Fruit fly (Drosophila melanogaster) whole organism, embryonic: ENCODE measurements around the gene Spn88Eb.

Experiments used
- Antp ChIP-seq: fragments of 200-800 bp; sonication (Bioruptor generic); optimal IDR thresholded peaks from 3 replicates; lab custom pipeline; 2016; ENCODE audit warnings: missing biosample characterization, missing genetic modification characterization
- Bgb ChIP-seq: fragments of 200-800 bp; sonication (Bioruptor generic); IDR thresholded peaks from 2 replicates; pipeline ENCODE4 v1.3.6; 2022; ENCODE audit warnings: missing biosample characterization, missing genetic modification characterization; ENCODE audit not compliant: partially characterized antibody
- BtbVII ChIP-seq: fragments of 200-800 bp; sonication (Bioruptor generic); optimal IDR thresholded peaks from 3 replicates; lab custom pipeline; 2017; ENCODE audit warnings: missing biosample characterization, mild to moderate bottlenecking, missing genetic modification characterization
- CG10565 ChIP-seq: fragments of 200-800 bp; sonication (Bioruptor generic); optimal IDR thresholded peaks from 3 replicates; lab custom pipeline; 2016; ENCODE audit warnings: missing biosample characterization, mild to moderate bottlenecking, missing genetic modification characterization
- CG13424 ChIP-seq: fragments of 200-800 bp; sonication (Bioruptor generic); optimal IDR thresholded peaks from 2 replicates; lab custom pipeline; 2019; ENCODE audit warnings: missing biosample characterization, mild to moderate bottlenecking, missing genetic modification characterization, moderate library complexity
- CG13624 ChIP-seq: fragments of 200-800 bp; sonication (Bioruptor generic); optimal IDR thresholded peaks from 2 replicates; lab custom pipeline; 2016; ENCODE audit warnings: missing biosample characterization, missing genetic modification characterization
- CG15011 ChIP-seq: fragments of 200-800 bp; sonication (Bioruptor generic); optimal IDR thresholded peaks from 3 replicates; lab custom pipeline; 2018; ENCODE audit warnings: missing biosample characterization, mild to moderate bottlenecking, missing genetic modification characterization
- CG15479 ChIP-seq: fragments of 200-800 bp; sonication (Bioruptor generic); optimal IDR thresholded peaks from 3 replicates; lab custom pipeline; 2019; ENCODE audit warnings: missing biosample characterization, mild to moderate bottlenecking, missing genetic modification characterization, moderate library complexity
- CG1603 ChIP-seq: fragments of 200-800 bp; sonication (Bioruptor generic); optimal IDR thresholded peaks from 2 replicates; lab custom pipeline; 2019; ENCODE audit warnings: missing biosample characterization, mild to moderate bottlenecking, missing genetic modification characterization, moderate library complexity
- CG18476 ChIP-seq: fragments of 200-800 bp; sonication (Bioruptor generic); optimal IDR thresholded peaks from 2 replicates; lab custom pipeline; 2016; ENCODE audit warnings: missing biosample characterization, mild to moderate bottlenecking, missing genetic modification characterization
- CG2116 ChIP-seq: fragments of 200-800 bp; sonication (Bioruptor generic); optimal IDR thresholded peaks from 3 replicates; lab custom pipeline; 2018; ENCODE audit warnings: missing biosample characterization, mild to moderate bottlenecking, missing genetic modification characterization
- CG2678 ChIP-seq: fragments of 200-800 bp; sonication (Bioruptor generic); optimal IDR thresholded peaks from 3 replicates; lab custom pipeline; 2019; ENCODE audit warnings: missing biosample characterization, mild to moderate bottlenecking, missing genetic modification characterization, moderate library complexity
- CG2889 ChIP-seq: fragments of 200-800 bp; sonication (Bioruptor generic); IDR thresholded peaks from 3 replicates; pipeline ENCODE4 v1.3.6; 2022; ENCODE audit warnings: missing biosample characterization, missing genetic modification characterization
- CG30403 ChIP-seq: fragments of 200-800 bp; sonication (Bioruptor generic); optimal IDR thresholded peaks from 3 replicates; lab custom pipeline; 2016; ENCODE audit warnings: missing biosample characterization, missing genetic modification characterization
- CG3838 ChIP-seq: fragments of 200-800 bp; sonication (Bioruptor generic); optimal IDR thresholded peaks from 3 replicates; lab custom pipeline; 2016; ENCODE audit warnings: missing biosample characterization, missing genetic modification characterization
- CG4424 ChIP-seq: fragments of 200-800 bp; sonication (Bioruptor generic); optimal IDR thresholded peaks from 3 replicates; lab custom pipeline; 2016; ENCODE audit warnings: missing biosample characterization, missing genetic modification characterization
- CG4617 ChIP-seq: fragments of 200-800 bp; sonication (Bioruptor generic); optimal IDR thresholded peaks from 3 replicates; lab custom pipeline; 2016; ENCODE audit warnings: missing biosample characterization, missing genetic modification characterization, borderline replicate concordance
- CG6654 ChIP-seq: fragments of 200-800 bp; sonication (Bioruptor generic); optimal IDR thresholded peaks from 2 replicates; lab custom pipeline; 2017; ENCODE audit warnings: missing biosample characterization, mild to moderate bottlenecking, missing genetic modification characterization
- CG6765 ChIP-seq: fragments of 200-800 bp; sonication (Bioruptor generic); optimal IDR thresholded peaks from 3 replicates; lab custom pipeline; 2017; ENCODE audit warnings: missing biosample characterization, mild to moderate bottlenecking, missing genetic modification characterization
- CG6854 ChIP-seq: fragments of 200-800 bp; sonication (Bioruptor generic); optimal IDR thresholded peaks from 3 replicates; lab custom pipeline; 2017; ENCODE audit warnings: missing biosample characterization, mild to moderate bottlenecking, missing genetic modification characterization
- CG7928 ChIP-seq: fragments of 200-800 bp; sonication (Bioruptor generic); optimal IDR thresholded peaks from 2 replicates; lab custom pipeline; 2017; ENCODE audit warnings: missing biosample characterization, mild to moderate bottlenecking, missing genetic modification characterization
- CG8944 ChIP-seq: fragments of 200-800 bp; sonication (Bioruptor generic); optimal IDR thresholded peaks from 3 replicates; lab custom pipeline; 2016; ENCODE audit warnings: missing biosample characterization, missing genetic modification characterization
- Drgx ChIP-seq: fragments of 200-800 bp; sonication (Bioruptor generic); IDR thresholded peaks from 2 replicates; pipeline ENCODE4 v1.3.6; 2022; ENCODE audit warnings: missing biosample characterization, missing genetic modification characterization
- Elba2 ChIP-seq: fragments of 200-800 bp; sonication (Bioruptor generic); optimal IDR thresholded peaks from 3 replicates; lab custom pipeline; 2016; ENCODE audit warnings: missing biosample characterization, missing genetic modification characterization
- Gug ChIP-seq: fragments of 200-800 bp; sonication (Bioruptor generic); IDR thresholded peaks from 4 replicates; pipeline ENCODE4 v1.3.6; 2022; ENCODE audit warnings: missing biosample characterization, missing genetic modification characterization
- H2.0 ChIP-seq: fragments of 200-800 bp; sonication (Bioruptor generic); IDR thresholded peaks from 2 replicates; pipeline ENCODE4 v1.3.6; 2022; ENCODE audit warnings: missing biosample characterization, missing genetic modification characterization
- Hand ChIP-seq: fragments of 200-800 bp; sonication (Bioruptor generic); optimal IDR thresholded peaks from 2 replicates; lab custom pipeline; 2017; ENCODE audit warnings: mild to moderate bottlenecking, missing biosample characterization, missing genetic modification reagents, missing genetic modification characterization
- Lpt ChIP-seq: fragments of >200 bp; optimal IDR thresholded peaks from 2 replicates; lab custom pipeline; 2018; ENCODE audit warnings: missing biosample characterization, missing genetic modification characterization
- NFAT ChIP-seq: fragments of 200-800 bp; sonication (Bioruptor generic); IDR thresholded peaks from 2 replicates; pipeline ENCODE4 v1.3.6; 2022; ENCODE audit warnings: missing biosample characterization, missing genetic modification characterization
- Nf-YB ChIP-seq: fragments of 200-800 bp; sonication (Bioruptor generic); optimal IDR thresholded peaks from 3 replicates; lab custom pipeline; 2019; ENCODE audit warnings: missing biosample characterization, mild to moderate bottlenecking, missing genetic modification characterization, moderate library complexity
- Trl ChIP-seq, 3 experiments: fragments of >200 bp in 2 of 3; fragments of 200-800 bp in 1 of 3; sonication (Bioruptor generic) in 1 of 3; optimal IDR thresholded peaks; 2 replicates in 1 of 3; 3 replicates in 2 of 3; lab custom pipeline; 2016 to 2017; ENCODE audit warnings: missing biosample characterization in 1 of 3, missing genetic modification characterization in 1 of 3
- ab ChIP-seq: fragments of 200-800 bp; sonication (Bioruptor generic); optimal IDR thresholded peaks from 2 replicates; lab custom pipeline; 2016; ENCODE audit warnings: missing biosample characterization, missing genetic modification characterization
- amos ChIP-seq: fragments of 200-800 bp; sonication (Bioruptor generic); IDR thresholded peaks from 2 replicates; pipeline ENCODE4 v1.3.6; 2022; ENCODE audit warnings: missing biosample characterization, missing genetic modification characterization; ENCODE audit not compliant: partially characterized antibody
- ap ChIP-seq: fragments of 200-800 bp; sonication (Bioruptor generic); IDR thresholded peaks from 2 replicates; pipeline ENCODE4 v1.3.6; 2022; ENCODE audit warnings: missing biosample characterization, missing genetic modification characterization
- chm ChIP-seq: fragments of 200-800 bp; sonication (Bioruptor generic); IDR thresholded peaks from 2 replicates; pipeline ENCODE4 v1.3.6; 2022; ENCODE audit warnings: missing biosample characterization, missing genetic modification characterization
- dm ChIP-seq: fragments of 200-800 bp; sonication (Bioruptor generic); optimal IDR thresholded peaks from 3 replicates; lab custom pipeline; 2016; ENCODE audit warnings: missing biosample characterization, missing genetic modification characterization
- ems ChIP-seq: fragments of 200-800 bp; sonication (Bioruptor generic); optimal IDR thresholded peaks from 3 replicates; lab custom pipeline; 2016; ENCODE audit warnings: missing biosample characterization, missing genetic modification characterization
- esg ChIP-seq: fragments of 200-800 bp; sonication (Bioruptor generic); conservative IDR thresholded peaks from 2 replicates; pipeline ENCODE4 v1.3.6; 2022; ENCODE audit warnings: missing biosample characterization, missing genetic modification characterization
- exex ChIP-seq: fragments of 200-800 bp; sonication (Bioruptor generic); optimal IDR thresholded peaks from 4 replicates; lab custom pipeline; 2018; ENCODE audit warnings: missing biosample characterization, mild to moderate bottlenecking, missing genetic modification characterization, moderate library complexity
- fd64A ChIP-seq: fragments of 200-800 bp; sonication (Bioruptor generic); optimal IDR thresholded peaks from 3 replicates; lab custom pipeline; 2018; ENCODE audit warnings: missing biosample characterization, mild to moderate bottlenecking, missing genetic modification characterization
- inv ChIP-seq: fragments of 200-800 bp; sonication (Bioruptor generic); IDR thresholded peaks from 2 replicates; pipeline ENCODE4 v1.3.6; 2022; ENCODE audit warnings: missing biosample characterization, missing genetic modification characterization; ENCODE audit not compliant: partially characterized antibody
- mirr ChIP-seq: fragments of 200-800 bp; sonication (Bioruptor generic); optimal IDR thresholded peaks from 3 replicates; lab custom pipeline; 2018; ENCODE audit warnings: missing biosample characterization, mild to moderate bottlenecking, missing genetic modification characterization
- mld ChIP-seq: fragments of 200-800 bp; sonication (Bioruptor generic); IDR thresholded peaks from 3 replicates; pipeline ENCODE4 v1.3.6; 2022; ENCODE audit warnings: missing biosample characterization, missing genetic modification characterization; ENCODE audit not compliant: partially characterized antibody
- peb ChIP-seq: fragments of 200-800 bp; sonication (Bioruptor generic); IDR thresholded peaks from 2 replicates; pipeline ENCODE4 v1.3.6; 2022; ENCODE audit warnings: missing biosample characterization, missing genetic modification characterization
- phol ChIP-seq: fragments of 200-800 bp; sonication (Bioruptor generic); optimal IDR thresholded peaks from 3 replicates; lab custom pipeline; 2018; ENCODE audit warnings: missing biosample characterization, mild to moderate bottlenecking, missing genetic modification characterization, moderate library complexity
- ro ChIP-seq: fragments of 200-800 bp; sonication (Bioruptor generic); IDR thresholded peaks from 2 replicates; pipeline ENCODE4 v1.3.6; 2022; ENCODE audit warnings: missing biosample characterization, missing genetic modification characterization
- sima ChIP-seq: fragments of 200-800 bp; sonication (Bioruptor generic); optimal IDR thresholded peaks from 2 replicates; lab custom pipeline; 2016; ENCODE audit warnings: missing biosample characterization, missing genetic modification characterization
- slou ChIP-seq: fragments of 200-800 bp; sonication (Bioruptor generic); optimal IDR thresholded peaks from 3 replicates; lab custom pipeline; 2016; ENCODE audit warnings: missing biosample characterization, missing genetic modification characterization
- tgo ChIP-seq: fragments of 200-800 bp; sonication (Bioruptor generic); IDR thresholded peaks from 3 replicates; pipeline ENCODE4 v1.3.6; 2022; ENCODE audit warnings: missing biosample characterization, missing genetic modification characterization
- wor ChIP-seq: fragments of 200-800 bp; sonication (Bioruptor generic); IDR thresholded peaks from 2 replicates; pipeline ENCODE4 v1.3.6; 2022; ENCODE audit warnings: missing biosample characterization, missing genetic modification characterization
- yki ChIP-seq: fragments of >200 bp; optimal IDR thresholded peaks from 3 replicates; lab custom pipeline; 2018

Spn88Eb gene

dm6 chr3R:15198052-15198793 lies 10.3 kb downstream of the Spn88Eb start (continued):
- TF ChIP-seq peb (GFP tag; lab: Robert Waterston, UW) (no peak), NFAT (GFP tag; lab: Robert Waterston, UW) (no peak), Trl (optimal IDR thresholded peaks at IDR 0.05; lab: Kevin White, UChicago) (no peak), Trl (GFP tag; optimal IDR thresholded peaks at IDR 0.05; lab: Kevin White, UChicago) (no peak), slou (GFP tag; lab: Kevin White, UChicago) (no peak), H2.0 (GFP tag; lab: Robert Waterston, UW) (no peak), CG13624 (no peak), Antp (GFP tag; lab: Kevin White, UChicago) (no peak), CG30403 (GFP tag; lab: Kevin White, UChicago) (no peak), CG2889 (GFP tag; lab: Robert Waterston, UW) (no peak), ems (no peak), sima (GFP tag; lab: Kevin White, UChicago) (no peak), CG4617 (GFP tag; lab: Kevin White, UChicago) (no peak), CG7928 (GFP tag; lab: Kevin White, UChicago) (no peak), CG2678 (no peak), CG15479 (GFP tag; lab: Kevin White, UChicago) (no peak), CG1603 (tag; lab: Kevin White, UChicago) (no peak), CG15011 (GFP tag; lab: Kevin White, UChicago) (no peak), fd64A (GFP tag; lab: Kevin White, UChicago) (no peak), CG4424 (no peak), mld (GFP tag; lab: Robert Waterston, UW) (no peak), exex (tag; lab: Kevin White, UChicago) (peak; percentile 72), CG6854 (GFP tag; lab: Kevin White, UChicago) (no peak), wor (GFP tag; lab: Robert Waterston, UW) (no peak), dm (no peak), ap (GFP tag; lab: Robert Waterston, UW) (no peak), CG2116 (GFP tag; lab: Kevin White, UChicago) (no peak), tgo (GFP tag; lab: Robert Waterston, UW) (no peak), mirr (GFP tag; lab: Kevin White, UChicago) (peak; percentile 92), yki (lab: Kevin White, UChicago) (no peak), CG6765 (GFP tag; lab: Kevin White, UChicago) (peak; percentile 4), Bgb (GFP tag; lab: Robert Waterston, UW) (0 out of 2 replicates have a peak, but pooled peaks have one; percentile 8), Hand (GFP tag; lab: Kevin White, UChicago) (no peak), CG8944 (GFP tag; lab: Kevin White, UChicago) (no peak), Lpt (GFP tag; lab: Kevin White, UChicago) (no peak), CG10565 (GFP tag; lab: Kevin White, UChicago) (no peak), inv (no peak), ro (GFP tag; lab: Robert Waterston, UW) (no peak), Gug (GFP tag; lab: Robert Waterston, UW) (no peak), CG3838 (GFP tag; lab: Kevin White, UChicago) (no peak), Nf-YB (no peak), amos (GFP tag; lab: Robert Waterston, UW) (no peak), CG13424 (tag; lab: Kevin White, UChicago) (no peak), chm (no peak), BtbVII (GFP tag; lab: Kevin White, UChicago) (peak; percentile 76), esg (no peak), CG18476 (GFP tag; lab: Kevin White, UChicago) (no peak), Elba2 (no peak), phol (tag; lab: Kevin White, UChicago) (no peak), Drgx (GFP tag; lab: Robert Waterston, UW) (no peak), CG6654 (GFP tag; lab: Kevin White, UChicago) (no peak), ab (GFP tag; lab: Kevin White, UChicago) (no peak)
